Fruit fly (Drosophila melanogaster) whole organism, adult: ENCODE measurements around the gene Sema5c.

ENCODE experiments used
- CG33017 ChIP-seq: fragments of 200-800 bp; sonication (Bioruptor generic); optimal IDR thresholded peaks from 2 replicates; lab custom pipeline; 2018; ENCODE audit warnings: missing biosample characterization, mild to moderate bottlenecking, missing genetic modification characterization, moderate library complexity
- Crg-1 ChIP-seq: fragments of 200-800 bp; sonication (Bioruptor generic); optimal IDR thresholded peaks from 2 replicates; lab custom pipeline; 2016; ENCODE audit warnings: missing biosample characterization, missing genetic modification characterization
- ovo ChIP-seq: fragments of 200-800 bp; sonication (Bioruptor generic); optimal IDR thresholded peaks from 2 replicates; lab custom pipeline; 2016; ENCODE audit warnings: missing biosample characterization, missing genetic modification characterization
- tj ChIP-seq: fragments of 200-800 bp; sonication (Bioruptor generic); optimal IDR thresholded peaks from 3 replicates; lab custom pipeline; 2017; ENCODE audit warnings: missing biosample characterization, mild to moderate bottlenecking, missing genetic modification characterization, moderate library complexity

- TF ChIP-seq Crg-1 (GFP tag; lab: Kevin White, UChicago) (no peak), ovo (GFP tag; lab: Kevin White, UChicago) (no peak), tj (GFP tag; lab: Kevin White, UChicago) (no peak), CG33017 (tag; lab: Kevin White, UChicago) (no peak)
These were observed 24.0 kb downstream of the Sema5c start for dm6 chr3L:12057585-12057984.
